Worm (Caenorhabditis elegans): ENCODE data around the gene srw-124.

- TF ChIP-seq elt-3 (tag; optimal IDR thresholded peaks at IDR 0.05) (no peak), ztf-11 (tag; optimal IDR thresholded peaks at IDR 0.05) (no peak), nhr-12 (tag; optimal IDR thresholded peaks at IDR 0.05) (no peak), lsy-2 (tag; optimal IDR thresholded peaks at IDR 0.05) (no peak), nhr-76 (tag; optimal IDR thresholded peaks at IDR 0.05) (no peak), nhr-237 (tag; optimal IDR thresholded peaks at IDR 0.05) (no peak), nhr-28 (tag; optimal IDR thresholded peaks at IDR 0.05) (no peak)
Observed at ce11 chrV:2931252-2931651, 45.1 kb upstream of the srw-124 start, which contains the start of gene C31B8.1.

Measured in whole organism, mixed stage, embryonic.